Fruit fly (Drosophila melanogaster) whole organism: ENCODE measurements around the gene CG4860.

ENCODE experiments used
- CG8478 ChIP-seq: fragments of >200 bp; optimal IDR thresholded peaks from 2 replicates; lab custom pipeline; 2018; ENCODE audit warnings: inconsistent platforms
- Dll ChIP-seq: fragments of >200 bp; optimal IDR thresholded peaks from 2 replicates; lab custom pipeline; 2017
- EcR ChIP-seq, 2 experiments: fragments of >200 bp; optimal IDR thresholded peaks; 2 replicates each; lab custom pipeline; 2017; ENCODE audit warnings: missing biosample characterization in 2 of 2, missing genetic modification characterization in 2 of 2, missing genetic modification reagents in 2 of 2
- pan ChIP-seq: fragments of >200 bp; optimal IDR thresholded peaks from 2 replicates; lab custom pipeline; 2017
- psq ChIP-seq: fragments of >200 bp; optimal IDR thresholded peaks from 2 replicates; lab custom pipeline; 2017
- usp ChIP-seq: fragments of >200 bp; optimal IDR thresholded peaks from 2 replicates; lab custom pipeline; 2017; ENCODE audit warnings: missing biosample characterization, missing genetic modification characterization, mixed read lengths

Gene CG4860

DNA sequence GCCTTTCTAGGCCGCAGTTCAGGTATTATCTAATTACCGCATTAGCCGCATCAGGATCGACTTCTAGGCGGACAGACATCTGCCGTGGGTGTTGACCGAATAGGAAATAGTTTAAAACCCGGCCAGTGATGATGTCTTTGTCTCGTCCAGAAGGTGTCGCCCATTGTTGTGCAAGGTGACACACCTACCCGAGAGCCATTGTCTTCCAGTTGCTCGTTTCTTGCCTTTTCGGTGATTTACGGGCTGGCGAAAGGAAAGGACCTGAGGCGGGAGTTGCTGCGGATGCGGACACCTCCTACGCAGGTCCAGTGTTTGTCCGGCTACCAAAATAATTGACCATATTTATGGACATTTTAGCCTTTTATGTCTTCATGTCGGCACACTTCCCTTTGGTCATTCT lies 27.0 kb upstream of the CG4860 start:
- TF ChIP-seq psq (lab: Kevin White, UChicago) (no peak), Dll (lab: Kevin White, UChicago) (no peak), pan (lab: Kevin White, UChicago) (no peak), usp (GFP tag; lab: Kevin White, UChicago) (no peak), EcR (GFP tag; optimal IDR thresholded peaks at IDR 0.05; lab: Kevin White, UChicago) (no peak), CG8478 (lab: Kevin White, UChicago) (no peak)

- TF ChIP-seq CG8478 (lab: Kevin White, UChicago) (no peak), EcR (GFP tag; optimal IDR thresholded peaks at IDR 0.05; lab: Kevin White, UChicago) (no peak), pan (lab: Kevin White, UChicago) (no peak), psq (lab: Kevin White, UChicago) (no peak), usp (GFP tag; lab: Kevin White, UChicago) (no peak), Dll (lab: Kevin White, UChicago) (no peak)
Observed at dm6 chr3R:12244468-12245060, 23.3 kb upstream of the CG4860 start.

DNA sequence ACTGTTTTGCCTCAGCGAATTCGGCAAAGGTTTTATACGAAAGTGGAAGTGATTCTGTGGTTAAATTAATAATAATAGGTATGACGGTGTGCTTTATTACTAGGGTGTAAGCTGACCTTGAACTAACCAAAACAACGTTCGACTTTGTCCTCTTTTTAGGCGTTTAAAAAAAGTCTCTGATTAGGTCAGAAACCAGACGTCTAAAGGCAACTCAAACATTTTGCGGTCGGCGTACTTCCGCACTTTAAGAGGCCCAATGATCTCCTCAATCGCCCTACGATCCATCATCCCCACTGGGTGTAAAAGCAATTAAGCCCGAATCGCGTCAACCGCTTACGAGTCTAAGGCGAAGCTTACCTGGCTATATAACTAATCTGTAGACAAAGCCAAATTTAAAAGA lies 17.9 kb upstream of the CG4860 start, which contains the start of gene Cyp313a3:
Gene Cyp313a3, minus strand, starts transcription at position 101 of the 400 bp plus-strand sequence.
- no peak for TF ChIP-seq EcR (GFP tag; optimal IDR thresholded peaks at IDR 0.05; lab: Kevin White, UChicago)
- TF ChIP-seq psq (lab: Kevin White, UChicago), result no peak
- TF ChIP-seq usp (GFP tag; lab: Kevin White, UChicago), result no peak
- no peak for TF ChIP-seq CG8478 (lab: Kevin White, UChicago)
- no peak for TF ChIP-seq pan (lab: Kevin White, UChicago)
- TF ChIP-seq Dll (lab: Kevin White, UChicago), result no peak

- no peak for TF ChIP-seq EcR (GFP tag; optimal IDR thresholded peaks at IDR 0.05; lab: Kevin White, UChicago)
- no peak for TF ChIP-seq Dll (lab: Kevin White, UChicago)
- no peak for TF ChIP-seq CG8478 (lab: Kevin White, UChicago)
- TF ChIP-seq pan (lab: Kevin White, UChicago), result no peak
- TF ChIP-seq usp (GFP tag; lab: Kevin White, UChicago), result no peak
- no peak for TF ChIP-seq psq (lab: Kevin White, UChicago)
Observed at dm6 chr3R:12236804-12237203, 15.5 kb upstream of the CG4860 start, which contains the start of gene Cyp313a2. Gene Cyp313a2, minus strand, starts transcription at chr3R:12236904.

- TF ChIP-seq psq (lab: Kevin White, UChicago), result no peak
- TF ChIP-seq pan (lab: Kevin White, UChicago), result no peak
- TF ChIP-seq usp (GFP tag; lab: Kevin White, UChicago), result no peak
- no peak for TF ChIP-seq CG8478 (lab: Kevin White, UChicago)
- TF ChIP-seq EcR (GFP tag; optimal IDR thresholded peaks at IDR 0.05; lab: Kevin White, UChicago), result no peak
- no peak for TF ChIP-seq Dll (lab: Kevin White, UChicago)
Observed at dm6 chr3R:12234584-12234983, 13.3 kb upstream of the CG4860 start, which contains the start of gene Cyp313a5. Gene Cyp313a5, minus strand, starts transcription at chr3R:12234684.

DNA sequence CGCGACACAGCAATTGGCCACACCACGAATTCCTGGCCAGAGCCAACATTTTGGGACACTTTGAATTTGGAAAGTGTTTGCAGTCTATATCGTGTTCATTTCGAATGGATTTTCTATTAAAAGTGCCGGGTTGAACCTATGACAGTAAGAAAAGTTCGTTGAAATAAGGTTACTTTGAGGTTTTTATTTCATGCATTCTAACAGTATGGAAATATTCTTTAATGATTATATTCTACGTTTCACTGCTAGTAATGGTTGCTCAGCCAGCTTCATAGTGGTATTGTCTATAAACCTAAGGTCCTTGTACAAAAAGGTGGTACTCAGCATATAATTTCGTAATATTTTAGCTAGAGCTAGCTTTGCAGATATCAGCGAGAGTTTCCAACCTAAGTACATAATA lies 11.4 kb upstream of the CG4860 start, which contains the start of gene Pglym87:
Gene Pglym87, minus strand, starts transcription at position 101 of the 400 bp plus-strand sequence.
- TF ChIP-seq CG8478 (lab: Kevin White, UChicago), result no peak
- TF ChIP-seq pan (lab: Kevin White, UChicago), result no peak
- TF ChIP-seq Dll (lab: Kevin White, UChicago), result no peak
- no peak for TF ChIP-seq usp (GFP tag; lab: Kevin White, UChicago)
- TF ChIP-seq psq (lab: Kevin White, UChicago), result no peak
- no peak for TF ChIP-seq EcR (GFP tag; optimal IDR thresholded peaks at IDR 0.05; lab: Kevin White, UChicago)

dm6 chr3R:12229113-12229512 lies 7.8 kb upstream of the CG4860 start, which contains the start of gene CG3916:
Gene CG3916, plus strand, starts transcription at chr3R:12229413.
- TF ChIP-seq psq (lab: Kevin White, UChicago) (no peak), CG8478 (lab: Kevin White, UChicago) (no peak), usp (GFP tag; lab: Kevin White, UChicago) (no peak), pan (lab: Kevin White, UChicago) (no peak), Dll (lab: Kevin White, UChicago) (no peak), EcR (GFP tag; optimal IDR thresholded peaks at IDR 0.05; lab: Kevin White, UChicago) (no peak)

dm6 chr3R:12226239-12226638 lies 5.0 kb upstream of the CG4860 start, which contains the start of gene CG12256:
Gene CG12256, minus strand, starts transcription at chr3R:12226339.
- TF ChIP-seq Dll (lab: Kevin White, UChicago), result no peak
- TF ChIP-seq usp (GFP tag; lab: Kevin White, UChicago), result no peak
- TF ChIP-seq pan (lab: Kevin White, UChicago), result no peak
- no peak for TF ChIP-seq CG8478 (lab: Kevin White, UChicago)
- no peak for TF ChIP-seq EcR (GFP tag; optimal IDR thresholded peaks at IDR 0.05; lab: Kevin White, UChicago)

dm6 chr3R:12224919-12225318 lies 3.7 kb upstream of the CG4860 start, which contains the start of gene CG17404:
Gene CG17404, minus strand, starts transcription at chr3R:12225019.
- TF ChIP-seq Dll (lab: Kevin White, UChicago) (no peak), EcR (GFP tag; optimal IDR thresholded peaks at IDR 0.05; lab: Kevin White, UChicago) (no peak), usp (GFP tag; lab: Kevin White, UChicago) (no peak), pan (lab: Kevin White, UChicago) (no peak), psq (lab: Kevin White, UChicago) (no peak), CG8478 (lab: Kevin White, UChicago) (no peak)

DNA sequence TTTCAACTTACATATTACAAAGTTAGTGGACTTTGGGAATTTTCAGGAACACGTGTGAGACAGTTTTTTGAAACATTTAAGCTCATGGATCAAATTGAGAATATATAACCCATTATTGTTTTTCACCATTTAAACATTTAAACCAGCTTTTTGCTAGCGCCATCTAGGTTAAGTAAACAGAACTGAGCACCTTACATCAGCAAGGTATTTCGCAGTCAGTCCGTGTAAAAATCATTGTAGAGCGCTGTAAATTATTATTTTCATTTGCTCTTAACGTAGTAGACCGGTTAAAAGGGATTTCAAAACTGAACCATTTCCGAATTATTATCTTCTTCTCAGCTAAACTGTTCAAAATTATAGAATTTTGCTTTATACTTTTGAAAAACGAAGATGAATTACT lies 829 bp upstream of the CG4860 start, which contains the start of gene Rsbp15:
Gene Rsbp15, plus strand, starts transcription at position 295 of the 400 bp plus-strand sequence.
- TF ChIP-seq CG8478 (lab: Kevin White, UChicago) (no peak), EcR (GFP tag; optimal IDR thresholded peaks at IDR 0.05; lab: Kevin White, UChicago) (no peak), pan (lab: Kevin White, UChicago) (no peak), Dll (lab: Kevin White, UChicago) (no peak), usp (GFP tag; lab: Kevin White, UChicago) (no peak), psq (lab: Kevin White, UChicago) (no peak)

dm6 chr3R:12219497-12219896 lies 1.8 kb downstream of the CG4860 start, which contains the start of gene Cog1:
Gene Cog1, minus strand, starts transcription at chr3R:12219686.
- no peak for TF ChIP-seq pan (lab: Kevin White, UChicago)
- no peak for TF ChIP-seq psq (lab: Kevin White, UChicago)
- TF ChIP-seq usp (GFP tag; lab: Kevin White, UChicago), result no peak
- TF ChIP-seq Dll (lab: Kevin White, UChicago), result no peak
- TF ChIP-seq EcR (GFP tag; optimal IDR thresholded peaks at IDR 0.05; lab: Kevin White, UChicago), result no peak
- no peak for TF ChIP-seq CG8478 (lab: Kevin White, UChicago)
